Worm (Caenorhabditis elegans) whole organism, L1 larva: ENCODE measurements around the gene F19G12.1.

Experiments used
- ceh-88 ChIP-seq: fragments of 200-800 bp; sonication (Bioruptor generic); IDR thresholded peaks from 2 replicates; pipeline ENCODE4 v1.3.6; 2022; ENCODE audit warnings: missing genetic modification characterization, missing compliant biosample characterization
- dpl-1 ChIP-seq, 3 experiments: fragments of 150-350 bp in 2 of 3; sonication (generic microtip) in 1 of 3; optimal IDR thresholded peaks; 2 replicates each; lab custom pipeline; 2014 to 2017; ENCODE audit warnings: missing biosample characterization in 3 of 3, missing genetic modification characterization in 3 of 3, missing genetic modification reagents in 3 of 3
- egl-27 ChIP-seq, 2 experiments: fragments of 150-350 bp in 1 of 2; sonication (generic microtip); optimal IDR thresholded peaks; 3 replicates each; lab custom pipeline; 2017 to 2018; ENCODE audit warnings: missing biosample characterization in 2 of 2, missing genetic modification characterization in 2 of 2, missing genetic modification reagents in 2 of 2
- lsy-2 ChIP-seq, 2 experiments: fragments of 150-350 bp; optimal IDR thresholded peaks; 2 replicates each; lab custom pipeline; 2014; ENCODE audit warnings: missing biosample characterization in 2 of 2, missing genetic modification characterization in 2 of 2
- mdl-1 ChIP-seq, 2 experiments: fragments of 150-350 bp; optimal IDR thresholded peaks; 2 replicates each; lab custom pipeline; 2014 to 2017; ENCODE audit warnings: missing biosample characterization in 2 of 2, missing genetic modification characterization in 2 of 2, inconsistent platforms in 1 of 2
- nhr-11 ChIP-seq: fragments of 150-350 bp; optimal IDR thresholded peaks from 2 replicates; lab custom pipeline; 2014; ENCODE audit warnings: missing biosample characterization, missing genetic modification characterization
- nhr-77 ChIP-seq: fragments of 150-350 bp; optimal IDR thresholded peaks from 2 replicates; lab custom pipeline; 2014; ENCODE audit warnings: missing biosample characterization, missing genetic modification characterization
- pqm-1 ChIP-seq: sonication (generic microtip); optimal IDR thresholded peaks from 3 replicates; lab custom pipeline; 2017; ENCODE audit warnings: missing biosample characterization, missing genetic modification characterization
- snpc-4 ChIP-seq: fragments of 150-350 bp; optimal IDR thresholded peaks from 2 replicates; lab custom pipeline; 2014; ENCODE audit warnings: missing biosample characterization, missing genetic modification characterization
- swsn-7 ChIP-seq: sonication (generic microtip); optimal IDR thresholded peaks from 2 replicates; lab custom pipeline; 2016; ENCODE audit warnings: missing genetic modification characterization, missing compliant biosample characterization
- unc-62 ChIP-seq: fragments of 150-350 bp; optimal IDR thresholded peaks from 2 replicates; lab custom pipeline; 2014; ENCODE audit warnings: missing biosample characterization, missing genetic modification reagents, missing genetic modification characterization
- zag-1 ChIP-seq: fragments of 150-350 bp; optimal IDR thresholded peaks from 2 replicates; lab custom pipeline; 2014; ENCODE audit warnings: missing biosample characterization, missing genetic modification characterization

DNA sequence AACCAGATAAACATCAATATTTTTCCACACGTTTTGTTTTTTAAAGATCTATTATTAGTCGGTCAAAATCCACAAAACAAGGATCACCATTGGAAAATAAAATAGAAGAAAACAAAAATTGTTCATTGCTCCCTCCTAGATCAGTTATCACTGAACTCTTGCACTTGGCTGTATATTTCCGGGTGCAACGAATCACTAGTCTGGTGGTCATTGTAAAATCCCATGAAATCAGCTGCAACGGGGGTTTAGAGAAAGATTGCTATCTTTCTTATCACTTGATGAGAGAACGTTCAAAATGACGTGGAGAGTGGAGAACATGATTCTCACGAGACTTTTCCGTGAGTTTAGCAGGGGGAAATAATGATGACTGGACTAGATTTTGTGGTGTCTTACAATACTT, 35.0 kb upstream of the F19G12.1 start:
- TF ChIP-seq zag-1 (tag; lab: Kevin White, UChicago) (no peak), lsy-2 (tag; optimal IDR thresholded peaks at IDR 0.05; lab: Kevin White, UChicago) (no peak), snpc-4 (tag; lab: Kevin White, UChicago) (no peak), mdl-1 (tag; optimal IDR thresholded peaks at IDR 0.05; lab: Kevin White, UChicago) (peak in 1 of 2 experiments; percentile 19), unc-62 (GFP tag; lab: Kevin White, UChicago) (no peak), nhr-77 (tag; lab: Kevin White, UChicago) (no peak), dpl-1 (GFP tag; optimal IDR thresholded peaks at IDR 0.05; lab: Kevin White, UChicago) (no peak), egl-27 (tag; optimal IDR thresholded peaks at IDR 0.05; lab: Kevin White, UChicago) (no peak), swsn-7 (tag; lab: Kevin White, UChicago) (no peak), pqm-1 (tag; lab: Kevin White, UChicago) (no peak), nhr-11 (no peak), ceh-88 (GFP tag; lab: Robert Waterston, UW) (no peak)
